Fruit fly (Drosophila melanogaster) whole organism, embryonic: ENCODE results near the gene Ice2.
A peak's percentile ranks its signal among the peaks of the same experiment; 100 is the strongest.

Source experiments
- Adf1 ChIP-seq: fragments of 200-800 bp; sonication (Bioruptor generic); IDR thresholded peaks from 2 replicates; pipeline ENCODE4 v1.3.6; 2022; ENCODE audit warnings: missing biosample characterization, missing genetic modification characterization
- Aef1 ChIP-seq: fragments of 200-800 bp; sonication (Bioruptor generic); IDR thresholded peaks from 3 replicates; pipeline ENCODE4 v1.3.6; 2022; ENCODE audit warnings: missing biosample characterization, missing genetic modification characterization
- Asciz ChIP-seq: fragments of 200-800 bp; sonication (Bioruptor generic); optimal IDR thresholded peaks from 2 replicates; lab custom pipeline; 2017; ENCODE audit warnings: missing biosample characterization, mild to moderate bottlenecking, missing genetic modification characterization, missing genetic modification reagents
- BEAF-32 ChIP-seq: fragments of 200-800 bp; sonication (Bioruptor generic); optimal IDR thresholded peaks from 3 replicates; lab custom pipeline; 2017; ENCODE audit warnings: missing biosample characterization, missing genetic modification characterization, mild to moderate bottlenecking, moderate library complexity, missing genetic modification reagents
- Bdp1 ChIP-seq: fragments of 200-800 bp; sonication (Bioruptor generic); optimal IDR thresholded peaks from 3 replicates; lab custom pipeline; 2016; ENCODE audit warnings: missing biosample characterization, missing genetic modification characterization
- CG10431 ChIP-seq: fragments of 200-800 bp; sonication (Bioruptor generic); optimal IDR thresholded peaks from 3 replicates; lab custom pipeline; 2018; ENCODE audit warnings: missing biosample characterization, mild to moderate bottlenecking, missing genetic modification characterization
- CG10462 ChIP-seq: fragments of 200-800 bp; sonication (Bioruptor generic); optimal IDR thresholded peaks from 2 replicates; lab custom pipeline; 2016; ENCODE audit warnings: missing biosample characterization, missing genetic modification characterization
- CG10654 ChIP-seq: fragments of 200-800 bp; sonication (Bioruptor generic); optimal IDR thresholded peaks from 2 replicates; lab custom pipeline; 2016; ENCODE audit warnings: missing biosample characterization, missing genetic modification characterization
- CG12104 ChIP-seq: fragments of 200-800 bp; sonication (Bioruptor generic); optimal IDR thresholded peaks from 3 replicates; lab custom pipeline; 2016; ENCODE audit warnings: missing biosample characterization, missing genetic modification characterization
- CG12155 ChIP-seq: fragments of 200-800 bp; sonication (Bioruptor generic); optimal IDR thresholded peaks from 3 replicates; lab custom pipeline; 2016; ENCODE audit warnings: missing biosample characterization, missing genetic modification characterization
- CG14441 ChIP-seq: fragments of 200-800 bp; sonication (Bioruptor generic); IDR thresholded peaks from 2 replicates; pipeline ENCODE4 v1.3.6; 2022; ENCODE audit warnings: missing biosample characterization, missing genetic modification characterization
- CG14860 ChIP-seq: fragments of 200-800 bp; sonication (Bioruptor generic); IDR thresholded peaks from 3 replicates; pipeline ENCODE4 v1.3.6; 2022; ENCODE audit warnings: missing biosample characterization, missing genetic modification characterization; ENCODE audit not compliant: partially characterized antibody
- CG15073 ChIP-seq: fragments of 200-800 bp; sonication (Bioruptor generic); optimal IDR thresholded peaks from 2 replicates; lab custom pipeline; 2016; ENCODE audit warnings: missing biosample characterization, missing genetic modification characterization
- CG17361 ChIP-seq: fragments of 200-800 bp; sonication (Bioruptor generic); IDR thresholded peaks from 3 replicates; pipeline ENCODE4 v1.3.6; 2022; ENCODE audit warnings: missing biosample characterization, missing genetic modification characterization
- CG1792 ChIP-seq: fragments of 200-800 bp; sonication (Bioruptor generic); optimal IDR thresholded peaks from 2 replicates; lab custom pipeline; 2016; ENCODE audit warnings: missing biosample characterization, missing genetic modification characterization
- CG18599 ChIP-seq: fragments of 200-800 bp; sonication (Bioruptor generic); optimal IDR thresholded peaks from 3 replicates; lab custom pipeline; 2017; ENCODE audit warnings: missing biosample characterization, missing genetic modification characterization, mild to moderate bottlenecking, moderate library complexity, missing genetic modification reagents
- CG2116 ChIP-seq: fragments of 200-800 bp; sonication (Bioruptor generic); optimal IDR thresholded peaks from 3 replicates; lab custom pipeline; 2018; ENCODE audit warnings: missing biosample characterization, mild to moderate bottlenecking, missing genetic modification characterization
- CG31365 ChIP-seq: fragments of 200-800 bp; sonication (Bioruptor generic); optimal IDR thresholded peaks from 2 replicates; lab custom pipeline; 2018; ENCODE audit warnings: missing biosample characterization, mild to moderate bottlenecking, missing genetic modification characterization
- CG33213 ChIP-seq: fragments of 200-800 bp; sonication (Bioruptor generic); optimal IDR thresholded peaks from 3 replicates; lab custom pipeline; 2016; ENCODE audit warnings: missing biosample characterization, missing genetic modification characterization
- CG6765 ChIP-seq: fragments of 200-800 bp; sonication (Bioruptor generic); optimal IDR thresholded peaks from 3 replicates; lab custom pipeline; 2017; ENCODE audit warnings: missing biosample characterization, mild to moderate bottlenecking, missing genetic modification characterization
- CG7357 ChIP-seq: fragments of 200-800 bp; sonication (Bioruptor generic); IDR thresholded peaks from 3 replicates; pipeline ENCODE4 v1.3.6; 2022; ENCODE audit warnings: missing biosample characterization, missing genetic modification characterization
- CG9727 ChIP-seq: fragments of 200-800 bp; sonication (Bioruptor generic); optimal IDR thresholded peaks from 3 replicates; lab custom pipeline; 2017; ENCODE audit warnings: missing biosample characterization, mild to moderate bottlenecking, missing genetic modification characterization
- CG9932 ChIP-seq: fragments of 200-800 bp; sonication (Bioruptor generic); IDR thresholded peaks from 2 replicates; pipeline ENCODE4 v1.3.6; 2022; ENCODE audit warnings: missing biosample characterization, missing genetic modification characterization
- Dad ChIP-seq: fragments of 200-800 bp; sonication (Bioruptor generic); optimal IDR thresholded peaks from 3 replicates; lab custom pipeline; 2016; ENCODE audit warnings: missing biosample characterization, missing genetic modification characterization
- Dek ChIP-seq: fragments of 200-800 bp; sonication (Bioruptor generic); optimal IDR thresholded peaks from 3 replicates; lab custom pipeline; 2019; ENCODE audit warnings: missing biosample characterization, mild to moderate bottlenecking, missing genetic modification characterization, moderate library complexity
- Ets97D ChIP-seq: fragments of 200-800 bp; sonication (Bioruptor generic); optimal IDR thresholded peaks from 3 replicates; lab custom pipeline; 2016; ENCODE audit warnings: missing biosample characterization, missing genetic modification characterization
- MESR4 ChIP-seq: fragments of 200-800 bp; sonication (Bioruptor generic); optimal IDR thresholded peaks from 2 replicates; lab custom pipeline; 2018; ENCODE audit warnings: missing biosample characterization, mild to moderate bottlenecking, missing genetic modification characterization, moderate library complexity
- Mes4 ChIP-seq: fragments of 200-800 bp; sonication (Bioruptor generic); optimal IDR thresholded peaks from 2 replicates; lab custom pipeline; 2016; ENCODE audit warnings: missing biosample characterization, missing genetic modification characterization
- NFAT ChIP-seq: fragments of 200-800 bp; sonication (Bioruptor generic); IDR thresholded peaks from 2 replicates; pipeline ENCODE4 v1.3.6; 2022; ENCODE audit warnings: missing biosample characterization, missing genetic modification characterization
- Oli ChIP-seq: fragments of 200-800 bp; sonication (Bioruptor generic); optimal IDR thresholded peaks from 2 replicates; lab custom pipeline; 2018; ENCODE audit warnings: missing biosample characterization, mild to moderate bottlenecking, missing genetic modification characterization, moderate library complexity
- Ravus ChIP-seq: fragments of 200-800 bp; sonication (Bioruptor generic); IDR thresholded peaks from 2 replicates; pipeline ENCODE4 v1.3.6; 2022; ENCODE audit warnings: missing biosample characterization, missing genetic modification characterization
- Stat92E ChIP-seq, 3 experiments: fragments of >200 bp in 2 of 3; fragments of 200-800 bp in 1 of 3; sonication (Bioruptor generic) in 1 of 3; optimal IDR thresholded peaks; 2 replicates each; lab custom pipeline; 2017 to 2019; ENCODE audit warnings: missing biosample characterization in 3 of 3, missing genetic modification characterization in 3 of 3, mild to moderate bottlenecking in 1 of 3, moderate library complexity in 1 of 3
- cwo ChIP-seq: fragments of 200-800 bp; sonication (Bioruptor generic); optimal IDR thresholded peaks from 3 replicates; lab custom pipeline; 2017; ENCODE audit warnings: missing biosample characterization, missing genetic modification characterization, mild to moderate bottlenecking, moderate library complexity, missing genetic modification reagents
- disco-r ChIP-seq: fragments of 200-800 bp; sonication (Bioruptor generic); optimal IDR thresholded peaks from 2 replicates; lab custom pipeline; 2016; ENCODE audit warnings: missing biosample characterization, missing genetic modification characterization
- dysf ChIP-seq: fragments of 200-800 bp; sonication (Bioruptor generic); IDR thresholded peaks from 3 replicates; pipeline ENCODE4 v1.3.6; 2022; ENCODE audit warnings: missing biosample characterization, missing genetic modification characterization
- fd64A ChIP-seq: fragments of 200-800 bp; sonication (Bioruptor generic); optimal IDR thresholded peaks from 3 replicates; lab custom pipeline; 2018; ENCODE audit warnings: missing biosample characterization, mild to moderate bottlenecking, missing genetic modification characterization
- gfzf ChIP-seq: fragments of 200-800 bp; sonication (Bioruptor generic); optimal IDR thresholded peaks from 2 replicates; lab custom pipeline; 2016; ENCODE audit warnings: missing biosample characterization, mild to moderate bottlenecking, missing genetic modification characterization, moderate library complexity
- grn ChIP-seq: fragments of 200-800 bp; sonication (Bioruptor generic); optimal IDR thresholded peaks from 3 replicates; lab custom pipeline; 2017; ENCODE audit warnings: missing biosample characterization, missing genetic modification characterization
- gsb ChIP-seq: fragments of 200-800 bp; sonication (Bioruptor generic); IDR thresholded peaks from 2 replicates; pipeline ENCODE4 v1.3.6; 2022; ENCODE audit warnings: missing biosample characterization, missing genetic modification characterization
- hth ChIP-seq: fragments of >200 bp; optimal IDR thresholded peaks from 2 replicates; lab custom pipeline; 2017; ENCODE audit warnings: inconsistent platforms
- insv ChIP-seq, 2 experiments: fragments of 200-800 bp; sonication (Bioruptor generic); optimal IDR thresholded peaks; 3 replicates each; lab custom pipeline; 2016 to 2018; ENCODE audit warnings: missing biosample characterization in 2 of 2, missing genetic modification characterization in 2 of 2
- lab ChIP-seq: fragments of 200-800 bp; sonication (Bioruptor generic); optimal IDR thresholded peaks from 3 replicates; lab custom pipeline; 2017; ENCODE audit warnings: missing biosample characterization, missing genetic modification characterization, mild to moderate bottlenecking, moderate library complexity, missing genetic modification reagents
- pfk ChIP-seq: fragments of 200-800 bp; sonication (Bioruptor generic); optimal IDR thresholded peaks from 2 replicates; lab custom pipeline; 2018; ENCODE audit warnings: missing biosample characterization, mild to moderate bottlenecking, missing genetic modification characterization, moderate library complexity
- shn ChIP-seq: fragments of 200-800 bp; sonication (Bioruptor generic); optimal IDR thresholded peaks from 3 replicates; lab custom pipeline; 2016; ENCODE audit warnings: missing biosample characterization, missing genetic modification characterization
- sqz ChIP-seq: fragments of 200-800 bp; sonication (Bioruptor generic); optimal IDR thresholded peaks from 3 replicates; lab custom pipeline; 2018; ENCODE audit warnings: missing biosample characterization, mild to moderate bottlenecking, missing genetic modification characterization
- sug ChIP-seq: fragments of 200-800 bp; optimal IDR thresholded peaks from 2 replicates; lab custom pipeline; 2019; ENCODE audit warnings: missing biosample characterization, mild to moderate bottlenecking, missing genetic modification characterization, moderate library complexity
- usp ChIP-seq: fragments of >200 bp; optimal IDR thresholded peaks from 2 replicates; lab custom pipeline; 2017; ENCODE audit warnings: missing biosample characterization, missing genetic modification characterization
- vfl ChIP-seq: fragments of 200-800 bp; sonication (Bioruptor generic); optimal IDR thresholded peaks from 2 replicates; lab custom pipeline; 2016; ENCODE audit warnings: missing biosample characterization, missing genetic modification characterization
- wdn ChIP-seq: fragments of 200-800 bp; sonication (Bioruptor generic); IDR thresholded peaks from 2 replicates; pipeline ENCODE4 v1.3.6; 2022; ENCODE audit warnings: missing biosample characterization, missing genetic modification characterization
- wek ChIP-seq: fragments of 200-800 bp; sonication (Bioruptor generic); optimal IDR thresholded peaks from 3 replicates; lab custom pipeline; 2018; ENCODE audit warnings: missing biosample characterization, mild to moderate bottlenecking, missing genetic modification characterization, moderate library complexity

Gene Ice2

DNA sequence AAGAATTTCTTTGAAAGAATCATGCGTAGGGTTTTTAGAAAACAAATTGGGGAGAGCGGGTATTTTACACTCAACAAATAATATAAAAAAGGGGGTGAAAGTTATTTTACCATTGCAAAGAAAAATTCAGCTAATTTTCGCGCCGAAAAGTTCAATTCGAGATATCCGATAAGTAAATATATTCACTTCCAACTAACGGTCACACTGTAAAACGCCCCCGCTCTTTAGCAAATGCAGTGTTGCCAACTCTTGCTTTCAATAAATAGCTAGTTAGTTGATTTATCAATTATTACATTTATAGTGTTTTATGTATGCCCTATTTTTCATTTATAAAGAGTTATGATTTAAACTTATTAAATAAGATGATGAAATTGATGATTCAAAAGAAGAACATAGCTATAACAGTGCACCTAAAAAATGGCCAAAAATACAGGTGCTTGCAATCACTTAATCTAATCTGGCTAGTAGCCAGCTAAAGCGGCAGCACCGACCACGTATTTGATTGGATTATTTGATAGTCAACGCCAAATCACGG is 8.3 kb downstream of the Ice2 start, which contains the start of gene meigo (continued):
- TF ChIP-seq CG1792 (GFP tag; lab: Kevin White, UChicago) = peak; percentile 31
- TF ChIP-seq Bdp1 (GFP tag; lab: Kevin White, UChicago) = no peak
- TF ChIP-seq dysf (GFP tag; lab: Robert Waterston, UW) = peak; percentile 71; the same call in 2 of the 3 replicates
- 0 out of 3 replicates have a peak, but pooled peaks have one; percentile 31 for TF ChIP-seq CG7357 (GFP tag; lab: Robert Waterston, UW)
- TF ChIP-seq wek (GFP tag; lab: Kevin White, UChicago) = no peak
- no peak for TF ChIP-seq MESR4 (GFP tag; lab: Kevin White, UChicago)
- no peak for TF ChIP-seq hth (lab: Kevin White, UChicago)
- no peak for TF ChIP-seq pfk (GFP tag; lab: Kevin White, UChicago)
- peak; percentile 6 for TF ChIP-seq shn (GFP tag; lab: Kevin White, UChicago)
- peak; percentile 53 for TF ChIP-seq Ets97D (GFP tag; lab: Kevin White, UChicago)
- TF ChIP-seq cwo (GFP tag; lab: Kevin White, UChicago) = peak; percentile 14
- peak; percentile 58 for TF ChIP-seq Aef1 (GFP tag; lab: Robert Waterston, UW)
- peak; percentile 46; the same call in 1 of the 2 replicates for TF ChIP-seq Adf1 (GFP tag; lab: Robert Waterston, UW)
- peak in 1 of 3 experiments; percentile 63 for TF ChIP-seq Stat92E (GFP tag; optimal IDR thresholded peaks at IDR 0.05; lab: Kevin White, UChicago)
- no peak for TF ChIP-seq disco-r (GFP tag; lab: Kevin White, UChicago)
- TF ChIP-seq insv (GFP tag; optimal IDR thresholded peaks at IDR 0.05; lab: Kevin White, UChicago) = peak in 1 of 2 experiments; percentile 54
- TF ChIP-seq CG17361 (GFP tag; lab: Robert Waterston, UW) = peak; percentile 84
- peak; percentile 85 for TF ChIP-seq CG2116
- peak; percentile 71 for TF ChIP-seq CG12155 (GFP tag; lab: Kevin White, UChicago)
- TF ChIP-seq vfl (GFP tag; lab: Kevin White, UChicago) = peak; percentile 66
- TF ChIP-seq CG14860 = no peak
- peak; percentile 21 for TF ChIP-seq CG12104 (GFP tag; lab: Kevin White, UChicago)
- TF ChIP-seq CG31365 (tag; lab: Kevin White, UChicago) = no peak
- no peak for TF ChIP-seq CG10431 (GFP tag; lab: Kevin White, UChicago)
- no peak for TF ChIP-seq wdn (GFP tag; lab: Robert Waterston, UW)
- TF ChIP-seq Dad (GFP tag; lab: Kevin White, UChicago) = peak; percentile 25
- peak; percentile 67 for TF ChIP-seq CG10654
- peak; percentile 90 for TF ChIP-seq sug (tag; lab: Kevin White, UChicago)
- TF ChIP-seq CG18599 (GFP tag; lab: Kevin White, UChicago) = no peak
- peak; percentile 99 for TF ChIP-seq grn (GFP tag; lab: Kevin White, UChicago)
- TF ChIP-seq Dek = peak; percentile 74
- peak; percentile 59 for TF ChIP-seq BEAF-32 (GFP tag; lab: Kevin White, UChicago)
- peak; percentile 64 for TF ChIP-seq gfzf (GFP tag; lab: Kevin White, UChicago)
- no peak for TF ChIP-seq sqz (GFP tag; lab: Kevin White, UChicago)
- TF ChIP-seq Oli (tag; lab: Kevin White, UChicago) = peak; percentile 53
- no peak for TF ChIP-seq fd64A (GFP tag; lab: Kevin White, UChicago)
- TF ChIP-seq NFAT (GFP tag; lab: Robert Waterston, UW) = peak; percentile 70; the same call in 1 of the 2 replicates
- TF ChIP-seq Asciz (GFP tag; lab: Kevin White, UChicago) = no peak
- TF ChIP-seq CG9932 (GFP tag; lab: Robert Waterston, UW) = peak; percentile 73
- TF ChIP-seq CG10462 (GFP tag; lab: Kevin White, UChicago) = no peak
- TF ChIP-seq Ravus (GFP tag; lab: Robert Waterston, UW) = no peak
- no peak for TF ChIP-seq gsb (GFP tag; lab: Robert Waterston, UW)
- no peak for TF ChIP-seq CG15073 (GFP tag; lab: Kevin White, UChicago)
- no peak for TF ChIP-seq usp (GFP tag; lab: Kevin White, UChicago)
- TF ChIP-seq CG33213 = peak; percentile 18
- TF ChIP-seq Mes4 (GFP tag; lab: Kevin White, UChicago) = no peak
- TF ChIP-seq CG14441 (GFP tag; lab: Robert Waterston, UW) = peak; percentile 49
- TF ChIP-seq CG9727 (GFP tag; lab: Kevin White, UChicago) = peak; percentile 37
- TF ChIP-seq CG6765 (GFP tag; lab: Kevin White, UChicago) = no peak
- no peak for TF ChIP-seq lab
